Fruit fly (Drosophila melanogaster): ENCODE measurements around the gene CG31924.

The CG31924 gene

DNA sequence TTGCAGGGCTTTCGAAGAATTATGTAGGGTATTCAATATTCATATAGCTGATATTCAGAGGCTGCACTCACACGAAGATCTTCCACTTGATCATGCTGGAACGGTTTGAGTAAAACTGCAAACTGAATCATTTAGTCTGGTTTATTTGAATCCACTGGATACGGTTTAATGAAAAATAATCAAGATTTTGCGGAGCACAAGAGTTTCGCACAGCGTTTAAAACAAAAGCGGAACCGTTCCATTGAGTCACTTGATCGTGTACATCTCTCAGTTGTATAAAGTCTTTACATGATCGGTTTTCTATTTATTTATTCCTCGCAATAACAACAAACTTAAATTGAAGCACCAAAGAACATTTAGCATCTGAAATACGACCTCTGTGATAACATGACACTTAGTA is 5.0 kb upstream of the CG31924 start, which contains the start of gene CG31659:
Gene CG31659, minus strand, starts transcription at position 101 of the 400 bp plus-strand sequence.
- no peak for TF ChIP-seq Pif1A (GFP tag; optimal IDR thresholded peaks at IDR 0.05)
- TF ChIP-seq CG12605 (GFP tag; IDR thresholded peaks at IDR 0.05) = no peak
- no peak for TF ChIP-seq CG34367 (tag; optimal IDR thresholded peaks at IDR 0.05)
- no peak for TF ChIP-seq CG32121 (GFP tag; IDR thresholded peaks at IDR 0.05)
- no peak for TF ChIP-seq CG8301 (tag; optimal IDR thresholded peaks at IDR 0.05)
- no peak for TF ChIP-seq CG15710 (tag; optimal IDR thresholded peaks at IDR 0.05)
- no peak for TF ChIP-seq Snoo (tag; optimal IDR thresholded peaks at IDR 0.05)
- TF ChIP-seq CG10348 (GFP tag; IDR thresholded peaks at IDR 0.05) = no peak
- TF ChIP-seq rn (GFP tag; IDR thresholded peaks at IDR 0.05) = no peak
- no peak for TF ChIP-seq Pif1B (GFP tag; optimal IDR thresholded peaks at IDR 0.05)
- no peak for TF ChIP-seq CG4496 (GFP tag; IDR thresholded peaks at IDR 0.05)
- TF ChIP-seq CG9948 (tag; optimal IDR thresholded peaks at IDR 0.05) = no peak
- no peak for TF ChIP-seq fd96Ca (GFP tag; IDR thresholded peaks at IDR 0.05)
- TF ChIP-seq Ets98B (GFP tag; IDR thresholded peaks at IDR 0.05) = no peak
- TF ChIP-seq CG14655 (GFP tag; optimal IDR thresholded peaks at IDR 0.05) = no peak

DNA sequence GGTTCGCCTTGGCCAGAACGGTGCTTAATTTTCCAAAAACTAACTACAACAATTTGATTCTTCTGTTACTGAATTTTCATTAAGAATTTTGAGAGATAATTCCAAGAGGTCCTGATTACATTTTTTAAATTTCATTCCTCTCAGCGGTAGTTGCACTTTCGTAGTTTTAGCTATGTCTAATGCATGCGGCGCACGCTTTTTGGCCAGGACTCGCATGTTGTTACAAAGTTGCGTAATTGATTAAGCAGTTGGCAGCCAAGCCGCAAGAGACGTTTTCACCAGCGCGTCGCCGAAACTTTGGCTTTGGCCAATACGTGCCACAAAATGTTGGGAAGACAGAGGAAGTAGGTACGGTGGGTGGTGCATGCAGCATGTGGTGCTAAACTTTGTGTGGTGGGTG is 1.1 kb upstream of the CG31924 start, which contains the start of gene CG5565:
Gene CG5565, minus strand, starts transcription at position 101 of the 400 bp plus-strand sequence.
- TF ChIP-seq gl (tag; optimal IDR thresholded peaks at IDR 0.05) = no peak
- TF ChIP-seq fd96Ca (GFP tag; IDR thresholded peaks at IDR 0.05) = no peak
- TF ChIP-seq CG4496 (GFP tag; IDR thresholded peaks at IDR 0.05) = no peak
- TF ChIP-seq CG32121 (GFP tag; IDR thresholded peaks at IDR 0.05) = no peak
- no peak for TF ChIP-seq Pif1B (GFP tag; optimal IDR thresholded peaks at IDR 0.05)
- no peak for TF ChIP-seq CG15710 (tag; optimal IDR thresholded peaks at IDR 0.05)
- no peak for TF ChIP-seq Pif1A (GFP tag; optimal IDR thresholded peaks at IDR 0.05)
- no peak for TF ChIP-seq Snoo (tag; optimal IDR thresholded peaks at IDR 0.05)
- no peak for TF ChIP-seq CG17806 (tag; optimal IDR thresholded peaks at IDR 0.05)
- TF ChIP-seq CG9948 (tag; optimal IDR thresholded peaks at IDR 0.05) = no peak
- no peak for TF ChIP-seq CG12605 (GFP tag; IDR thresholded peaks at IDR 0.05)
- TF ChIP-seq CG13204 (GFP tag; optimal IDR thresholded peaks at IDR 0.05) = no peak
- no peak for TF ChIP-seq rn (GFP tag; IDR thresholded peaks at IDR 0.05)
- TF ChIP-seq CG10348 (GFP tag; IDR thresholded peaks at IDR 0.05) = no peak

DNA sequence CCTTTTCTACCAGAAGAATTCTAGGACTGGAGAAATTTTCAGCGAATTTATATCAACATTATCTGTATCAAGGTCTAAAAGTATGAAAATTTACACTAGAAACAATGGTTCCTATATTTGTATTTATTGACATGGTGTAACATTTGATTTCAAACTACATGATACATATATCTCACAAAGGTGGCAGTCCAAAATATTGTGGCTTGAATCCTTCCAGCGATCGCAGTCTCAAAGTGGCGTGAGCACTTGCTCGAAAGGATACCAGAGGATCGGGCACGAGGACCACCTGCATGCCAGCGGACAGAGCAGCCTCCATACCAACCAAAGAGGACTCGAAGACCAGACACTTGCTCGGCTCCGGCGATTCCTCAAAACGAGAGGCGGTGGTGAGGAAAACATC is 710 bp downstream of the CG31924 start, which contains the start of gene CG5561:
Gene CG5561, minus strand, starts transcription at position 101 of the 400 bp plus-strand sequence.
- TF ChIP-seq CG10348 (GFP tag; IDR thresholded peaks at IDR 0.05) (no peak), CG9948 (tag; optimal IDR thresholded peaks at IDR 0.05) (no peak), gl (tag; optimal IDR thresholded peaks at IDR 0.05) (no peak), Ets98B (GFP tag; IDR thresholded peaks at IDR 0.05) (no peak), CG8159 (tag; optimal IDR thresholded peaks at IDR 0.05) (no peak), CG34367 (tag; optimal IDR thresholded peaks at IDR 0.05) (no peak), CG12605 (GFP tag; IDR thresholded peaks at IDR 0.05) (no peak), CG4496 (GFP tag; IDR thresholded peaks at IDR 0.05) (no peak)

DNA sequence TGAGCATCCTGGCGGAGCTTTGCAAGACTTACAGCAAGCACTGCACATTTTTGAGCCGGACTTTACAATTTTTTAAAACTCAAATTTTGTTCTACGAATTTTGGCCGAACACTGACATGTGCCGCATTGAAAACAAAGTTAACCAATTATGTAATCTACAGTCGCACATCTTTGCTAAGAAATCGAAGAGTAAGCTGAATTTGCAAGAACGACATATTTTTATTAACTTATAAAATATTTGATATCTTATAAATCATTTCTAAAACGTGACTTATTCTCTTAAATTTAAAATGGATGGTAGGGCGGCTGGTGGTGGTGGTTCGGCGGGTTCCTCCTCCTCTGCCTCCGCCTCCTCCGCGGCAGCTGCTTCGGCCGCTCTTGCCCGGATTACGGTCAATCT is 2.0 kb downstream of the CG31924 start, which contains the start of gene CG5556:
Gene CG5556, minus strand, starts transcription at position 101 of the 400 bp plus-strand sequence.
- TF ChIP-seq Pif1A (GFP tag; optimal IDR thresholded peaks at IDR 0.05) (no peak), fd96Ca (GFP tag; IDR thresholded peaks at IDR 0.05) (no peak), CG10348 (GFP tag; IDR thresholded peaks at IDR 0.05) (no peak), CG14655 (GFP tag; optimal IDR thresholded peaks at IDR 0.05) (no peak), CG17806 (tag; optimal IDR thresholded peaks at IDR 0.05) (no peak), Pif1B (GFP tag; optimal IDR thresholded peaks at IDR 0.05) (no peak), CG9948 (tag; optimal IDR thresholded peaks at IDR 0.05) (no peak), CG8301 (tag; optimal IDR thresholded peaks at IDR 0.05) (no peak), CG15710 (tag; optimal IDR thresholded peaks at IDR 0.05) (no peak), CG4496 (GFP tag; IDR thresholded peaks at IDR 0.05) (no peak), Snoo (tag; optimal IDR thresholded peaks at IDR 0.05) (no peak), EcR (GFP tag; optimal IDR thresholded peaks at IDR 0.05) (no peak), rn (GFP tag; IDR thresholded peaks at IDR 0.05) (no peak), CG13204 (GFP tag; optimal IDR thresholded peaks at IDR 0.05) (no peak), CG12605 (GFP tag; IDR thresholded peaks at IDR 0.05) (no peak), D1 (tag; optimal IDR thresholded peaks at IDR 0.05) (no peak), CG32121 (GFP tag; IDR thresholded peaks at IDR 0.05) (no peak), CG34367 (tag; optimal IDR thresholded peaks at IDR 0.05) (no peak), Ets98B (GFP tag; IDR thresholded peaks at IDR 0.05) (no peak), CG8159 (tag; optimal IDR thresholded peaks at IDR 0.05) (no peak)

DNA sequence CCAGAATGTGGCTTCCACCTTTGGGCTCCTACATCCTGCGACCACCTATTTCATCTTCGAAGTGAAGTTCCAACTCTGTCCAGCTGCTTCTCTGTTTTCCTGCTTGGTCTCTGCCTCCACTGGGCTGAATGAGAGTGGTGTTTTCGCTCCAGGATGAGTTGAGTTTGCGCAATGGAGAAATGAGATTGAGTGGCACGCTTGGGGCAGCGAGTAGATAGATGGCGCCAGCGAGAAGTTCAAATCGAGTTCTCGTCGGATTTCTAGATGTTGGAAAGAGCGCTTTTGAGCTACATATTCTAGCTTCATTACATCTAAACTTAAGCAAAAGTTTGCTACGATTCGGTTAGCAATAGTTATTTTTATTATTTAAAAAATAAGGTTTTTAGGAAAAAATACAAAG is 8.7 kb downstream of the CG31924 start:
- TF ChIP-seq rn (GFP tag; IDR thresholded peaks at IDR 0.05) = no peak
- no peak for TF ChIP-seq gl (tag; optimal IDR thresholded peaks at IDR 0.05)
- no peak for TF ChIP-seq Ets98B (GFP tag; IDR thresholded peaks at IDR 0.05)
- no peak for TF ChIP-seq CG4496 (GFP tag; IDR thresholded peaks at IDR 0.05)
- no peak for TF ChIP-seq CG34367 (tag; optimal IDR thresholded peaks at IDR 0.05)
- no peak for TF ChIP-seq CG8159 (tag; optimal IDR thresholded peaks at IDR 0.05)
- TF ChIP-seq D1 (tag; optimal IDR thresholded peaks at IDR 0.05) = no peak
- no peak for TF ChIP-seq EcR (GFP tag; optimal IDR thresholded peaks at IDR 0.05)
- TF ChIP-seq Pif1B (GFP tag; optimal IDR thresholded peaks at IDR 0.05) = no peak
- no peak for TF ChIP-seq CG8301 (tag; optimal IDR thresholded peaks at IDR 0.05)
- TF ChIP-seq CG15710 (tag; optimal IDR thresholded peaks at IDR 0.05) = no peak
- TF ChIP-seq Snoo (tag; optimal IDR thresholded peaks at IDR 0.05) = no peak
- TF ChIP-seq Pif1A (GFP tag; optimal IDR thresholded peaks at IDR 0.05) = no peak
- TF ChIP-seq CG9948 (tag; optimal IDR thresholded peaks at IDR 0.05) = no peak
- no peak for TF ChIP-seq CG32121 (GFP tag; IDR thresholded peaks at IDR 0.05)
- TF ChIP-seq fd96Ca (GFP tag; IDR thresholded peaks at IDR 0.05) = no peak
- no peak for TF ChIP-seq CG12605 (GFP tag; IDR thresholded peaks at IDR 0.05)
- no peak for TF ChIP-seq CG17806 (tag; optimal IDR thresholded peaks at IDR 0.05)
- TF ChIP-seq CG13204 (GFP tag; optimal IDR thresholded peaks at IDR 0.05) = no peak

DNA sequence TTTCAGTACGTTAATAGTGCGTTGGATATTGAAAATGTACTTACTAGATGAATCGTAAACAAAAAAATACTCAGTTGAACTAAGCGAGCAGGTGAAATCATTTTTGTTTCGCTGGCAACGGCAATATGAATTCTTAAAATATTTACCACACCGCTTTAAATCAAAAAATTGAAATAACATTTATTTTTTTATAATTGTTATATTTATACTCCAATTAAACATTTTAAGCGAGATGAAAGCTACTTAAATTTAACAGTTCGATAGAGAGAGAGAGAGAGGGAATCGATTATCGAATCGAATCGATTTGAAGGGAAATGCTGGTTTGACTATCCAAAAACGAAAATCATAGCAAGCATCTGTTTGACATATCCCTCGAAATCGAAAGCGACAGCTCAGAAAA is 10.6 kb downstream of the CG31924 start, which contains the start of the genes CG33922 and Cdlc2:
Gene CG33922, minus strand, starts transcription at position 101 of the 400 bp plus-strand sequence.
Gene Cdlc2, plus strand, starts transcription at position 330 of the 400 bp plus-strand sequence.
- no peak for TF ChIP-seq Snoo (tag; optimal IDR thresholded peaks at IDR 0.05)
- no peak for TF ChIP-seq Pif1A (GFP tag; optimal IDR thresholded peaks at IDR 0.05)
- TF ChIP-seq gl (tag; optimal IDR thresholded peaks at IDR 0.05) = no peak
- TF ChIP-seq CG32121 (GFP tag; IDR thresholded peaks at IDR 0.05) = no peak
- TF ChIP-seq CG34367 (tag; optimal IDR thresholded peaks at IDR 0.05) = no peak
- no peak for TF ChIP-seq CG12605 (GFP tag; IDR thresholded peaks at IDR 0.05)
- TF ChIP-seq CG14655 (GFP tag; optimal IDR thresholded peaks at IDR 0.05) = no peak
- TF ChIP-seq CG15710 (tag; optimal IDR thresholded peaks at IDR 0.05) = no peak
- no peak for TF ChIP-seq fd96Ca (GFP tag; IDR thresholded peaks at IDR 0.05)
- no peak for TF ChIP-seq D1 (tag; optimal IDR thresholded peaks at IDR 0.05)
- TF ChIP-seq Pif1B (GFP tag; optimal IDR thresholded peaks at IDR 0.05) = no peak
- TF ChIP-seq rn (GFP tag; IDR thresholded peaks at IDR 0.05) = no peak

Measured in whole organism, pupa.